Worm (Caenorhabditis elegans): ENCODE results near the gene srx-46.

Gene srx-46

DNA sequence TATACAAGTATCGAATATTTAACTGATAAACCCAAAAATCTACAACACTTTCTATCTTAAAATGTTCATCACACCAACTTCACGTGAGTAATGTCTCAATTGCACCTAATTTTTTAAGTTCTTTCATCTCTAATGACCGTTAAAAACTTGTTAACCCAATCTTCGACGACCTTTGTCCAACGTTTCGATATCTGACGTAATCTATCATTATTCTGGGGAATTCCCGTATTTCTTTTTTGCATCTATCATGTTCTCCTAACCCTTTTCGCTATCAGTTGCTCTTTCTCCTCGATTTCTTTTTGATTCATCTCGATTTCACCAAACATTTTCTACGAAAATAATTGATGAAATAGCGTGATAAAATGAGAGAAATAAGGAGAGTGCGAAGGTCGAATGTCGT is 25.4 kb upstream of the srx-46 start:
- TF ChIP-seq cog-1 (tag; optimal IDR thresholded peaks at IDR 0.05) (no peak), ztf-29 (GFP tag; IDR thresholded peaks at IDR 0.05) (no peak), tab-1 (GFP tag; IDR thresholded peaks at IDR 0.05) (no peak), T22C8.4 (GFP tag; IDR thresholded peaks at IDR 0.05) (no peak), klf-2 (GFP tag; conservative IDR thresholded peaks at IDR 0.05) (no peak), ref-1 (GFP tag; conservative IDR thresholded peaks at IDR 0.05) (no peak), ztf-23 (GFP tag; IDR thresholded peaks at IDR 0.05) (no peak), med-1 (GFP tag; optimal IDR thresholded peaks at IDR 0.05; ENCODE audit: insufficient read depth) (no peak)

DNA sequence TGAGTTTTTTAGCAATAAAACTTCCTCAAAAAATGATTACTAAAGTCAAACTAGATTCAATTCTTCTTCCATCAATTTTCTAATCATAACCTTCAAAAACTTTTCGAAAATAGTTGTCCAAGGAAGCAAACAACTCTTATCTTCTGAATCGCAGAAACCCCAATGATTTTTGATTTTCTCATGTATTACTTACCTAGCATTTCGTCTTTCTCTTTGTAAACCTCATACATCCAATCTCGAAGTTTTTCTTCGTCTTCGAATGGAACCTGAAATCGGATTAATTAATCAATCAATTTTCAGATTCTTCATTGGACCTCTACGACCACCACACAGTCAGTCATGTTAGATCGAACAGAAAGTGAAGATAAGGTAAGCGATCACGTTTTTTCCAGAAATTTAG is 24.4 kb upstream of the srx-46 start, which contains the start of gene K07B1.4:
Gene K07B1.4 (plus strand): TSS at position 301 of the 400 bp plus-strand sequence.
- TF ChIP-seq cog-1 (tag; optimal IDR thresholded peaks at IDR 0.05): no peak

DNA sequence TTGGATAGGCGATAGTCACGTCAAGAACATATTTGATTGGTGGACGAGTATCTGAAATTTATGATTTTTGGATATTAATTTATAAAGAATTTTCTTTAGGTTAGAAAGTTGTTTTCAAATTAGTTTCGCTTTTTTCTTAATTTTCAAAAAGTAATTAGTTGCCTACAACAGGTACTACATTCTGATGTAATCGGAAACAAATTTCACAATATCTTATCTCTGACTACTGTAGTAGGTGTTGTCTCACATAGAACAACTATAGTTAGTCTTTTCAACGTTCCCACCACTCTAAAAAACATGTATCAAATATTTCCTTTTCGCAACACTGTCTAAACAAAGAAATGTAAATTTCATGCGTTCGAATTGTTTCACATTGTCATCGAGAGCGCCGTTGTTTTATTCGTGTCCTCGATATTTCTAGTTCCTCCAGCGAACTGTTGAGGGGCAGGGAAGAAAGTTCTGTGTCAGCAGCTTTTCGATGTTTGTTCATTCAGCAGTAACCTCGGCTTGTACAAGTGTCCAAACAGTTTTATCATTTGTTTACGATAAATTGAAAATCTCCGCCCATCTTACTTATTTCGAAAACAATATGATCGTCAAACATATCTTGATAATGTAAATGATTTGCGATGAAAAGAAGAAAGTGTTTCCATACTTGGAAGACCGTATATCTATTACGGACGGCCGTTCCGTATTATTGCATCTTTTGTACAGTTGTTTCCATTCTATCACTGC is 23.6 kb upstream of the srx-46 start:
- TF ChIP-seq ref-1 (GFP tag; conservative IDR thresholded peaks at IDR 0.05): no peak
- TF ChIP-seq med-1 (GFP tag; optimal IDR thresholded peaks at IDR 0.05; ENCODE audit: insufficient read depth): no peak
- TF ChIP-seq ztf-29 (GFP tag; IDR thresholded peaks at IDR 0.05): no peak
- no peak for TF ChIP-seq klf-2 (GFP tag; conservative IDR thresholded peaks at IDR 0.05)
- TF ChIP-seq T22C8.4 (GFP tag; IDR thresholded peaks at IDR 0.05): no peak
- no peak for TF ChIP-seq cog-1 (tag; optimal IDR thresholded peaks at IDR 0.05)
- no peak for TF ChIP-seq flt-1 (GFP tag; IDR thresholded peaks at IDR 0.05)
- TF ChIP-seq tab-1 (GFP tag; IDR thresholded peaks at IDR 0.05): no peak
- no peak for TF ChIP-seq ztf-23 (GFP tag; IDR thresholded peaks at IDR 0.05)

DNA sequence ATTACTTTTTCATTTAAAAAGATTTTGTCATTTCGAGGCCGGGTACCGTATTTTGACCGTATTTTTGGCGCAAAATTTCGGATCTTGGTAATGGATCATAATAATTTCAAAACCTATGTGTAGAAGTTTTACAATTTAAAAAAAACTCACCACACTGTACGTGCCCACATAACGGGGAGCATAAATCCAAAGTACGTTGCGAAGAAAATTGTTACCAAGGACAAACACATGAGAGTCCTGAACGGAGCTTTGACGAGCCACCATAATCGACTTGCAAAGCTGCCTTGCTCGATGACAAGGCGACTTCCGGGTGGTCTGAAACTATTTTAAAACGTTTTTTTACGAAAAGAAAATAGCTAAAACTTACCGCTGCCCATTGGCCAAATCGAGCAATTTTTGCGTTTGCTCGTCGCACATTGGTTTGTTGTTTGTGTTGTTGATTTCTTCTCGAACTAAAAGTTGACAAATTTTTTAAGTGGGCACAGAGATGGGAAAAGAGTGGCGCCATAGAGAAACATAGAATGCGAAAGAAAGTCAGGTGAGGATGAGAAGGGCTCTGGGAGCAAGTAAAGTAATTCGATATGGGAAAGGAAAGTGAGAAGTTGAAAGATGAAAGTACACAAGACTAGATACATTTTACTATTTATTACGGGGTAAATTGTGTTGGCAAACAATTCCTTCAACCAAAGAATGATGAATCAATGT is 20.3 kb upstream of the srx-46 start:
- TF ChIP-seq ztf-29 (GFP tag; IDR thresholded peaks at IDR 0.05) (no peak), flt-1 (GFP tag; IDR thresholded peaks at IDR 0.05) (no peak), ztf-23 (GFP tag; IDR thresholded peaks at IDR 0.05) (no peak), klf-2 (GFP tag; conservative IDR thresholded peaks at IDR 0.05) (no peak)

DNA sequence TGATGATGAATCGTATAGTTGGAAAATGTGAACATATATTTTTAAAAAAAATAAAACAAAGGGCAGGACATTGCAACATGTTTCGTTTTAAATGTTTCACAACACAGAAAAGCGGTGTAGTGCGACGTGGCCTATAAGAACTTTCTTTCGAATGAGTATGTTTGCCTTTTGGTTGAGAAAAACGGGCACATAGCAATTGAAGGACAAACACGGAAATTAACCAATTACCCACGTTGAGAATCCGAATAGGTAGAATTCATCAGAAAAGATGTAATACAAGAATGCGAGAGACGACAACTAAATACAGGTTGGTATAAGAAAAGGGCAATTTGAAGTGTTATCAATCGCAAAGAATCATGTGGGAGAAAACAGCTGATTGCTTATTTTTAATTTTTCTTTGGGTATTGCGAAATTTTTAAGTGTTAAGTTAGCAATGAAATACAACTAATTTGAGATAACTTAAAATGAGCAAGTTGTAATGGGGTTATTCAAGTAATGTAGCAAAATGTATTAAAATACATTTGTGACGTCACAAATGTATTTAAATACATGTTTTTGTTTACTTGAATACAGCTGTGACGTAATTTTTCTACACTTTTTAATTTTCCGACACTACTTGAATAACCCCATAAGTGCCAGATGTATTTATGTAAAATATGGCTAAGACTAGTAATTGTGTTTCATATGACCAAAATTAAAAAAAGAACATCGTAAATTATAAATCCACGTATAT is 19.6 kb upstream of the srx-46 start, which contains the start of gene acl-14:
Gene acl-14 (minus strand): TSS at position 316 of the 733 bp plus-strand sequence.
- TF ChIP-seq ztf-23 (GFP tag; IDR thresholded peaks at IDR 0.05) (no peak), cog-1 (tag; optimal IDR thresholded peaks at IDR 0.05) (no peak), ref-1 (GFP tag; conservative IDR thresholded peaks at IDR 0.05) (no peak), tab-1 (GFP tag; IDR thresholded peaks at IDR 0.05) (no peak), klf-2 (GFP tag; conservative IDR thresholded peaks at IDR 0.05) (no peak), med-1 (GFP tag; optimal IDR thresholded peaks at IDR 0.05; ENCODE audit: insufficient read depth) (no peak)

DNA sequence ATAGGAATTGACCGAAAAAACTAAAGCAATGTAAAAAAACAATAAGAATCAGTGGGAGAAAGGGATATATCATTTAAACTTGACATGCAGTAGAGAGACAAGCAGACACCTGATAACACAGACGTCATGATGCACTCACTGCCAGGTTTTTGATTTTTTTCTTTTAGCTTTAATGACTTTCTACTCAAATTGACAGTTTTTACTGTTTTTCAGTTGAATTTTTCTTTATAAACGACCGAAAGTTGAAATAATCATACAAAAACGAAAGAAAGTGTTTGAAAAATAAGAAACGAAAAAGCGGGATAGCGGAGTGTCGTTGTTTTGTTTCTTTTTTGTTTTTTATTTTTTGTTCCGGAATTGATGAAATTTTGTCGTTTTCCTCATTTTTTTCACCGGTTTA is 18.8 kb upstream of the srx-46 start, which contains the start of gene ucp-4:
Gene ucp-4 (plus strand): TSS at position 83 of the 400 bp plus-strand sequence.
- TF ChIP-seq ztf-29 (GFP tag; IDR thresholded peaks at IDR 0.05): 0 out of 2 replicates have a peak, but pooled peaks have one; percentile 3
- TF ChIP-seq T22C8.4 (GFP tag; IDR thresholded peaks at IDR 0.05): no peak

DNA sequence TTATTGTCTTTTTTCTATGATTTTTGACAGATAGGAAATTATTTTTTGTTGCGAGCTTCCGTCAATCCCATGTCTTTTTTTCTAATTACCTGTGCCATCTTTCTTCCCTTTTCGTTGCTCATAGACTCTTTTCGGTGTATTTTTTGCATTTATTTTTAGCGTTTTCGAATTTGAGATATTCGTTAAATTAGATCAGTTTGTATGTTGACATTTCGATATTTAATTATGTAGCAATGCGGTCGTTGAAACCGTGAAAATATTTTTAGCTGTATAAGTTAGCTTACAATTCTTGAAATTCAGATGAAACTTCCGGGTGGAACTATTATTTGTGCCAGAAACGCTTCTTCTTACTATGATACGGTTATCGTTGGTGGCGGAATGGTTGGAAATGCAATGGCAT is 16.6 kb upstream of the srx-46 start, which contains the start of gene coq-6:
Gene coq-6 (plus strand): TSS at position 301 of the 400 bp plus-strand sequence.
- TF ChIP-seq cog-1 (tag; optimal IDR thresholded peaks at IDR 0.05): no peak
- no peak for TF ChIP-seq T22C8.4 (GFP tag; IDR thresholded peaks at IDR 0.05)
- TF ChIP-seq flt-1 (GFP tag; IDR thresholded peaks at IDR 0.05): no peak
- TF ChIP-seq ref-1 (GFP tag; conservative IDR thresholded peaks at IDR 0.05): no peak
- no peak for TF ChIP-seq med-1 (GFP tag; optimal IDR thresholded peaks at IDR 0.05; ENCODE audit: insufficient read depth)
- TF ChIP-seq klf-2 (GFP tag; conservative IDR thresholded peaks at IDR 0.05): no peak
- no peak for TF ChIP-seq tab-1 (GFP tag; IDR thresholded peaks at IDR 0.05)
- TF ChIP-seq ztf-23 (GFP tag; IDR thresholded peaks at IDR 0.05): no peak
- TF ChIP-seq ztf-29 (GFP tag; IDR thresholded peaks at IDR 0.05): no peak

DNA sequence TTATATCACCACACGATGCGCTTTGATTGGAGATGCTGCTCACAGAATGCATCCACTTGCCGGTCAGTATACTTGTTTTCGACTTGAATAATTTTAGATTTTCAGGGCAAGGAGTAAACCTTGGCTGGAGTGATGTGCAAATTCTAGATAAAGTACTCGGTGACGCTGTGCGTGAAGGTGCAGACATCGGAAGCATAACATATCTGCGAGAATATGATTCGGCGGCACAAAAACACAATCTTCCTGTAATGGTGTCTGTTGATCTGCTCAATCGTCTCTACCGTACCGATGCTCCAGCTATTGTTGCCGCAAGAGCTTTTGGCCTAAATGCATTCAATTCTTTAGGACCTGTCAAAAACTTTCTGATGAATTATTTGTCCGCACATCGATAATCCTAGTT is 14.6 kb upstream of the srx-46 start:
- TF ChIP-seq cog-1 (tag; optimal IDR thresholded peaks at IDR 0.05) (no peak), flt-1 (GFP tag; IDR thresholded peaks at IDR 0.05) (no peak), klf-2 (GFP tag; conservative IDR thresholded peaks at IDR 0.05) (no peak), ref-1 (GFP tag; conservative IDR thresholded peaks at IDR 0.05) (no peak)

DNA sequence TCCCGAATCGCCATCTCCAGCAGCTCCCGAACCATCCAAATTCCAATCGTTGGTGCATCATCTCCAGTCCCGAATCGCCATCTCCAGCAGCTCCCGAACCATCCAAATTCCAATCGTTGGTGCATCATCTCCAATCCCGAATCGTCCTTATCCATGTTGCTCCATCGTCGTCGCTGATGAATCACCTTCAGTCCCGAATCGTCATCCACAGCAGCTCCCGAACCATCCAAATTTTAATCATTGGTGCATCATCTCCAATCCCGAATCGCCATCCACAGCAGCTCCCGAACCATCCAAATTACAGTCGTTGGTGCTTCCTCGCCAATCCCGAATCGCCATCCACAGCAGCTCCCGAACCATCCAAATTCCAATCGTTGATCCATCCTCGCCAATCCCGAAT is 13.8 kb upstream of the srx-46 start:
- TF ChIP-seq ztf-23 (GFP tag; IDR thresholded peaks at IDR 0.05): 0 out of 2 replicates have a peak, but pooled peaks have one; percentile 8
- TF ChIP-seq klf-2 (GFP tag; conservative IDR thresholded peaks at IDR 0.05): 0 out of 2 replicates have a peak, but pooled peaks have one; percentile 15

DNA sequence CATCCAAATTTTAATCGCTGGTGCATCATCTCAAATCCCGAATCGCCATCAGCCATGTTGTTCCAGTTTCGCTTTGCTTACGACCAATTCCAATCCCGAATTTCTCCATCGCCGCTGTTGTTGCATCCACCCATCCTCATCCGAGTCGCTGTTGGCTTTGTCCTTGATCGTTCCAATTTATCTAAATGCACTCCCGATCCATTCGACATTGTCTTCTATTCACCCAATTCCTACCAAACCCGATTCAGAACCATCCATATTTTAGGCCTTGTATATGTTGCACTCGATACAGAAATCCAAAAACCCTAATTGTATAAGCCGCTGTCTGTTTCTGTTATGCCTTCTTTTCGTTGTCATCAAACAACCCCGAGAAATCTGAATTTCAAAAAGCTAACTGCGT is 12.7 kb upstream of the srx-46 start:
- TF ChIP-seq cog-1 (tag; optimal IDR thresholded peaks at IDR 0.05) (no peak), tab-1 (GFP tag; IDR thresholded peaks at IDR 0.05) (0 out of 2 replicates have a peak, but pooled peaks have one; percentile 8)

Measured in whole organism, midembryonic.